Fruit fly (Drosophila melanogaster) whole organism, embryonic: ENCODE results near the gene SP555.

Source experiments
- Asciz ChIP-seq: fragments of 200-800 bp; sonication (Bioruptor generic); optimal IDR thresholded peaks from 2 replicates; lab custom pipeline; 2017; ENCODE audit warnings: missing biosample characterization, mild to moderate bottlenecking, missing genetic modification characterization, missing genetic modification reagents
- BEAF-32 ChIP-seq: fragments of 200-800 bp; sonication (Bioruptor generic); optimal IDR thresholded peaks from 3 replicates; lab custom pipeline; 2017; ENCODE audit warnings: missing biosample characterization, missing genetic modification characterization, mild to moderate bottlenecking, moderate library complexity, missing genetic modification reagents
- C15 ChIP-seq: fragments of 200-800 bp; sonication (Bioruptor generic); IDR thresholded peaks from 3 replicates; pipeline ENCODE4 v1.3.6; 2022; ENCODE audit warnings: missing biosample characterization, missing genetic modification characterization
- CG10462 ChIP-seq: fragments of 200-800 bp; sonication (Bioruptor generic); optimal IDR thresholded peaks from 2 replicates; lab custom pipeline; 2016; ENCODE audit warnings: missing biosample characterization, missing genetic modification characterization
- CG15696 ChIP-seq: fragments of 200-800 bp; sonication (Bioruptor generic); optimal IDR thresholded peaks from 2 replicates; lab custom pipeline; 2019; ENCODE audit warnings: missing biosample characterization, mild to moderate bottlenecking, missing genetic modification characterization, moderate library complexity
- CG16813 ChIP-seq: fragments of 200-800 bp; sonication (Bioruptor generic); IDR thresholded peaks from 3 replicates; pipeline ENCODE4 v1.3.6; 2022; ENCODE audit warnings: missing biosample characterization, missing genetic modification characterization; ENCODE audit not compliant: partially characterized antibody
- CG3163 ChIP-seq: fragments of 200-800 bp; sonication (Bioruptor generic); optimal IDR thresholded peaks from 3 replicates; lab custom pipeline; 2016; ENCODE audit warnings: missing biosample characterization, missing genetic modification characterization
- CG3281 ChIP-seq: fragments of 200-800 bp; sonication (Bioruptor generic); optimal IDR thresholded peaks from 3 replicates; lab custom pipeline; 2017; ENCODE audit warnings: missing biosample characterization, mild to moderate bottlenecking, missing genetic modification characterization
- CG34224 ChIP-seq: fragments of 200-800 bp; sonication (Bioruptor generic); IDR thresholded peaks from 3 replicates; pipeline ENCODE4 v1.3.6; 2022; ENCODE audit warnings: missing biosample characterization, missing genetic modification characterization; ENCODE audit not compliant: partially characterized antibody
- CG34422 ChIP-seq: fragments of 200-800 bp; sonication (Bioruptor generic); IDR thresholded peaks from 3 replicates; pipeline ENCODE4 v1.3.6; 2022; ENCODE audit warnings: missing biosample characterization, missing genetic modification characterization
- CG6791 ChIP-seq: fragments of 200-800 bp; sonication (Bioruptor generic); IDR thresholded peaks from 3 replicates; pipeline ENCODE4 v1.3.6; 2022; ENCODE audit warnings: missing biosample characterization, missing genetic modification characterization; ENCODE audit not compliant: partially characterized antibody
- CG8281 ChIP-seq: fragments of 200-800 bp; sonication (Bioruptor generic); optimal IDR thresholded peaks from 2 replicates; lab custom pipeline; 2018; ENCODE audit warnings: missing biosample characterization, mild to moderate bottlenecking, missing genetic modification characterization, moderate library complexity
- CG8290 ChIP-seq, 3 experiments: fragments of 200-800 bp; sonication (Bioruptor generic); optimal IDR thresholded peaks; 2 replicates each; lab custom pipeline; 2016 to 2019; ENCODE audit warnings: missing biosample characterization in 3 of 3, missing genetic modification characterization in 3 of 3, mild to moderate bottlenecking in 2 of 3, moderate library complexity in 1 of 3
- CG8765 ChIP-seq: fragments of 200-800 bp; sonication (Bioruptor generic); IDR thresholded peaks from 2 replicates; pipeline ENCODE4 v1.3.6; 2022; ENCODE audit warnings: missing biosample characterization, missing genetic modification characterization
- CG8944 ChIP-seq: fragments of 200-800 bp; sonication (Bioruptor generic); optimal IDR thresholded peaks from 3 replicates; lab custom pipeline; 2016; ENCODE audit warnings: missing biosample characterization, missing genetic modification characterization
- CG9817 ChIP-seq: fragments of 200-800 bp; sonication (Bioruptor generic); optimal IDR thresholded peaks from 2 replicates; lab custom pipeline; 2018; ENCODE audit warnings: missing biosample characterization, mild to moderate bottlenecking, missing genetic modification characterization, moderate library complexity
- Dll ChIP-seq: fragments of 200-800 bp; sonication (Bioruptor generic); IDR thresholded peaks from 4 replicates; pipeline ENCODE4 v1.3.6; 2022; ENCODE audit warnings: missing biosample characterization, missing genetic modification characterization; ENCODE audit not compliant: partially characterized antibody
- Doc3 ChIP-seq: fragments of 200-800 bp; sonication (Bioruptor generic); IDR thresholded peaks from 3 replicates; pipeline ENCODE4 v1.3.6; 2022; ENCODE audit warnings: missing biosample characterization, missing genetic modification characterization; ENCODE audit not compliant: partially characterized antibody
- Dp ChIP-seq: fragments of 200-800 bp; sonication (Bioruptor generic); optimal IDR thresholded peaks from 2 replicates; lab custom pipeline; 2018; ENCODE audit warnings: missing biosample characterization, mild to moderate bottlenecking, missing genetic modification characterization, moderate library complexity
- E2f2 ChIP-seq: fragments of 200-800 bp; sonication (Bioruptor generic); IDR thresholded peaks from 2 replicates; pipeline ENCODE4 v1.3.6; 2022; ENCODE audit warnings: missing biosample characterization, missing genetic modification characterization
- HHEX ChIP-seq: fragments of 200-800 bp; sonication (Bioruptor generic); optimal IDR thresholded peaks from 3 replicates; lab custom pipeline; 2017; ENCODE audit warnings: missing biosample characterization, mild to moderate bottlenecking, missing genetic modification characterization, missing genetic modification reagents
- MBD-R2 ChIP-seq: fragments of 200-800 bp; sonication (Bioruptor generic); IDR thresholded peaks from 2 replicates; pipeline ENCODE4 v1.3.6; 2022; ENCODE audit warnings: missing biosample characterization, missing genetic modification characterization
- Med ChIP-seq: fragments of 200-800 bp; sonication (Bioruptor generic); peaks from one replicate; lab custom pipeline; 2016; ENCODE audit warnings: missing biosample characterization, missing genetic modification characterization, mild to moderate bottlenecking, inconsistent platforms, moderate library complexity
- Scr ChIP-seq: fragments of 200-800 bp; sonication (Bioruptor generic); IDR thresholded peaks from 2 replicates; pipeline ENCODE4 v1.3.6; 2022; ENCODE audit warnings: missing biosample characterization, missing genetic modification characterization; ENCODE audit not compliant: partially characterized antibody
- Sox100B ChIP-seq: fragments of 200-800 bp; sonication (Bioruptor generic); optimal IDR thresholded peaks from 3 replicates; lab custom pipeline; 2018; ENCODE audit warnings: missing biosample characterization, mild to moderate bottlenecking, missing genetic modification characterization
- Trl ChIP-seq, 3 experiments: fragments of >200 bp in 2 of 3; fragments of 200-800 bp in 1 of 3; sonication (Bioruptor generic) in 1 of 3; optimal IDR thresholded peaks; 2 replicates in 1 of 3; 3 replicates in 2 of 3; lab custom pipeline; 2016 to 2017; ENCODE audit warnings: missing biosample characterization in 1 of 3, missing genetic modification characterization in 1 of 3
- amos ChIP-seq: fragments of 200-800 bp; sonication (Bioruptor generic); IDR thresholded peaks from 2 replicates; pipeline ENCODE4 v1.3.6; 2022; ENCODE audit warnings: missing biosample characterization, missing genetic modification characterization; ENCODE audit not compliant: partially characterized antibody
- bbx ChIP-seq: fragments of 200-800 bp; sonication (Bioruptor generic); IDR thresholded peaks from 2 replicates; pipeline ENCODE4 v1.3.6; 2022; ENCODE audit warnings: missing biosample characterization, missing genetic modification characterization; ENCODE audit not compliant: partially characterized antibody
- corto ChIP-seq: fragments of 200-800 bp; sonication (Bioruptor generic); optimal IDR thresholded peaks from 2 replicates; lab custom pipeline; 2016; ENCODE audit warnings: missing biosample characterization, mild to moderate bottlenecking, missing genetic modification characterization, moderate library complexity
- crp ChIP-seq, 2 experiments: fragments of 200-800 bp; sonication (Bioruptor generic); optimal IDR thresholded peaks; 2 replicates in 1 of 2; 3 replicates in 1 of 2; lab custom pipeline; 2017; ENCODE audit warnings: missing biosample characterization in 2 of 2, missing genetic modification characterization in 2 of 2, mild to moderate bottlenecking in 1 of 2, moderate library complexity in 1 of 2
- da ChIP-seq: fragments of 200-800 bp; sonication (Bioruptor generic); optimal IDR thresholded peaks from 2 replicates; lab custom pipeline; 2016; ENCODE audit warnings: missing biosample characterization, missing genetic modification characterization
- exex ChIP-seq: fragments of 200-800 bp; sonication (Bioruptor generic); optimal IDR thresholded peaks from 4 replicates; lab custom pipeline; 2018; ENCODE audit warnings: missing biosample characterization, mild to moderate bottlenecking, missing genetic modification characterization, moderate library complexity
- gfzf ChIP-seq: fragments of 200-800 bp; sonication (Bioruptor generic); optimal IDR thresholded peaks from 2 replicates; lab custom pipeline; 2016; ENCODE audit warnings: missing biosample characterization, mild to moderate bottlenecking, missing genetic modification characterization, moderate library complexity
- gro ChIP-seq: fragments of 200-800 bp; sonication (Bioruptor generic); optimal IDR thresholded peaks from 2 replicates; lab custom pipeline; 2016; ENCODE audit warnings: missing biosample characterization, missing genetic modification characterization
- inv ChIP-seq: fragments of 200-800 bp; sonication (Bioruptor generic); IDR thresholded peaks from 2 replicates; pipeline ENCODE4 v1.3.6; 2022; ENCODE audit warnings: missing biosample characterization, missing genetic modification characterization; ENCODE audit not compliant: partially characterized antibody
- knrl ChIP-seq: fragments of 200-800 bp; sonication (Bioruptor generic); IDR thresholded peaks from 3 replicates; pipeline ENCODE4 v1.3.6; 2022; ENCODE audit warnings: missing biosample characterization, missing genetic modification characterization; ENCODE audit not compliant: partially characterized antibody
- mld ChIP-seq: fragments of 200-800 bp; sonication (Bioruptor generic); IDR thresholded peaks from 3 replicates; pipeline ENCODE4 v1.3.6; 2022; ENCODE audit warnings: missing biosample characterization, missing genetic modification characterization; ENCODE audit not compliant: partially characterized antibody
- nau ChIP-seq: fragments of 200-800 bp; sonication (Bioruptor generic); optimal IDR thresholded peaks from 3 replicates; lab custom pipeline; 2017; ENCODE audit warnings: missing biosample characterization, mild to moderate bottlenecking, missing genetic modification characterization, missing genetic modification reagents
- phol ChIP-seq: fragments of 200-800 bp; sonication (Bioruptor generic); optimal IDR thresholded peaks from 3 replicates; lab custom pipeline; 2018; ENCODE audit warnings: missing biosample characterization, mild to moderate bottlenecking, missing genetic modification characterization, moderate library complexity
- row ChIP-seq: fragments of 200-800 bp; sonication (Bioruptor generic); IDR thresholded peaks from 3 replicates; pipeline ENCODE4 v1.3.6; 2022; ENCODE audit warnings: missing biosample characterization, missing genetic modification characterization
- vnd ChIP-seq: fragments of 200-800 bp; sonication (Bioruptor generic); IDR thresholded peaks from 3 replicates; pipeline ENCODE4 v1.3.6; 2022; ENCODE audit warnings: missing biosample characterization, missing genetic modification characterization; ENCODE audit not compliant: partially characterized antibody
- zfh1 ChIP-seq: fragments of 200-800 bp; sonication (Bioruptor generic); IDR thresholded peaks from 3 replicates; pipeline ENCODE4 v1.3.6; 2022; ENCODE audit warnings: missing biosample characterization, missing genetic modification characterization

The SP555 gene

DNA sequence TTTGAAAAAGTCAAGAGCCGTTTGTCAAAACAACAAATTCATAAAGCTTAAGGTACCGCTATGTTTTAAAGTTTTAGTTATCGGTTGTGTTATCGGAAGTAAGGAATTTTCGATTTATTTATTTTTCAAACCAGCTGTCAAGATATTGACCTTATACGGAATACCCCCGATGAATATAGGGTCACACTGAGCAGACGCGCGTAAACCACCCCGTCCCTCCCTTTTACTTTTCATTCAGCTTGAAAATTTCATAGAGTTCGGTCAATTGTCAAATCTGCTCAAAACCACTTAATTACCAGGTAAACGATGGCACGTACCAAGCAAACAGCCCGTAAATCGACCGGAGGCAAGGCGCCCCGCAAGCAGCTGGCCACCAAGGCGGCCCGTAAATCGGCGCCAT is 17.4 kb downstream of the SP555 start, which contains the start of the genes CG14036 and His3.3A (continued):
- TF ChIP-seq amos (GFP tag; lab: Robert Waterston, UW) = peak; percentile 64; the same call in 1 of the 2 replicates
- TF ChIP-seq C15 (GFP tag; lab: Robert Waterston, UW) = no peak
- no peak for TF ChIP-seq CG8944
- TF ChIP-seq gro (GFP tag; lab: Kevin White, UChicago) = no peak
- peak; percentile 59 for TF ChIP-seq BEAF-32 (GFP tag; lab: Kevin White, UChicago)
- TF ChIP-seq CG8281 (tag; lab: Kevin White, UChicago) = no peak
- no peak for TF ChIP-seq nau (GFP tag; lab: Kevin White, UChicago)
- peak; percentile 56; the same call in 1 of the 4 replicates for TF ChIP-seq Dll (GFP tag; lab: Robert Waterston, UW)
- TF ChIP-seq CG6791 (GFP tag; lab: Robert Waterston, UW) = peak; percentile 70; the same call in 2 of the 3 replicates
- no peak for TF ChIP-seq corto (GFP tag; lab: Kevin White, UChicago)
- TF ChIP-seq CG10462 (GFP tag; lab: Kevin White, UChicago) = no peak
- TF ChIP-seq CG8290 (GFP tag; optimal IDR thresholded peaks at IDR 0.05; lab: Kevin White, UChicago) = no peak
- peak in 1 of 2 experiments; percentile 75 for TF ChIP-seq CG8290 (tag; optimal IDR thresholded peaks at IDR 0.05; lab: Kevin White, UChicago)
- no peak for TF ChIP-seq exex (tag; lab: Kevin White, UChicago)
- peak in 1 of 2 experiments; percentile 77 for TF ChIP-seq crp (GFP tag; optimal IDR thresholded peaks at IDR 0.05; lab: Kevin White, UChicago)
- peak; percentile 69 for TF ChIP-seq CG16813 (GFP tag; lab: Robert Waterston, UW)
- TF ChIP-seq HHEX (GFP tag; lab: Kevin White, UChicago) = peak; percentile 24
- no peak for TF ChIP-seq CG3163 (GFP tag; lab: Kevin White, UChicago)
- peak; percentile 56 for TF ChIP-seq CG3281 (GFP tag; lab: Kevin White, UChicago)

DNA sequence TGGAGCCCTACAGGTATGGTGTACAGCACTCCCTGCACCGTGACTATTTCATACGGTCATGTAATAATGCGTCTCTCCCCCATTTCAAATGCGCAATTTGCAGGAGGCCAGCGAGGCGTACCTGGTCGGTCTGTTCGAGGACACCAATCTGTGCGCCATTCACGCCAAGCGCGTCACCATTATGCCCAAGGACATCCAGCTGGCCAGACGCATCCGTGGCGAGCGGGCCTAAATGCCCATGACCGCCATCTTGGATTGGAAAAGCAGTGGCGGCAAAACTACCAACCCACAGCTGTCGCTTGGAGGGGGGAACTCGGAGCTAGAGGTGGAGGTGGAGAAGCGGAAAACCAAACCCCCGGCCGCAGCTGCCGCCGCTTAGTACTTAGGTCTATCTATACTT is 18.0 kb downstream of the SP555 start:
- TF ChIP-seq Med (GFP tag; lab: Kevin White, UChicago) = peak; percentile 61
- TF ChIP-seq CG9817 = no peak
- peak; percentile 96 for TF ChIP-seq phol (tag; lab: Kevin White, UChicago)
- TF ChIP-seq, all 482 proteins: peak for 2

DNA sequence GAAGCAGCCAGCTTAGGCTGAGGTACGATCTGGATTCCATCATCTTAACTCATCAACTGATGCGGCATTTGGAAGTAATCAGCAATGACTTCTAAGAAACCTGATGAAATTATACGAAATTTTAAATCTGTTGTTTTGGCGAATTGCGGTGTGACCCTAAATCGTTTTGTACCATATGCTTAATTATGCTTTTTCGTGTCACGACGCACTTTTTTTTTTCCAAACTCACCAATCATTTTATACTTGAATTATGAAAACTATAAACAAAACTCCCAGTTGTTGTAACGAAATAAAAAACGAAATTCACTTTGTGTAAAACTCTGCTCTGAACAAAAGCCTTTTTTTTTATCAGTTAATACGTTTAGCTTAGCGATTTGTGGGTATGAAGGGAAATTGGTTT is 20.6 kb downstream of the SP555 start, which contains the start of gene Nepl3:
Gene Nepl3 (minus strand): TSS at position 155 of the 400 bp plus-strand sequence.
- TF ChIP-seq amos (GFP tag; lab: Robert Waterston, UW) = peak; percentile 51; the same call in 1 of the 2 replicates
- no peak for TF ChIP-seq da
- peak; percentile 65 for TF ChIP-seq gfzf (GFP tag; lab: Kevin White, UChicago)
- peak; percentile 44; the same call in 1 of the 3 replicates for TF ChIP-seq vnd (GFP tag; lab: Robert Waterston, UW)
- no peak for TF ChIP-seq CG34422
- TF ChIP-seq mld = no peak
- peak; percentile 53 for TF ChIP-seq MBD-R2 (GFP tag; lab: Robert Waterston, UW)
- peak; percentile 22; the same call in 1 of the 3 replicates for TF ChIP-seq knrl (GFP tag; lab: Robert Waterston, UW)
- TF ChIP-seq Trl (optimal IDR thresholded peaks at IDR 0.05; lab: Kevin White, UChicago) = no peak
- no peak for TF ChIP-seq Trl (GFP tag; optimal IDR thresholded peaks at IDR 0.05; lab: Kevin White, UChicago)
- no peak for TF ChIP-seq Sox100B (GFP tag; lab: Kevin White, UChicago)
- TF ChIP-seq CG8765 (GFP tag; lab: Robert Waterston, UW) = no peak
- TF ChIP-seq Scr (GFP tag; lab: Robert Waterston, UW) = peak; percentile 69
- peak; percentile 56; the same call in 1 of the 2 replicates for TF ChIP-seq E2f2 (GFP tag; lab: Robert Waterston, UW)
- TF ChIP-seq bbx = peak; percentile 28; the same call in 1 of the 2 replicates
- TF ChIP-seq CG34224 (GFP tag; lab: Robert Waterston, UW) = peak; percentile 63
- TF ChIP-seq inv (GFP tag; lab: Robert Waterston, UW) = peak; percentile 23; the same call in 1 of the 2 replicates
- TF ChIP-seq CG15696 (tag; lab: Kevin White, UChicago) = no peak
- no peak for TF ChIP-seq zfh1
- peak; percentile 37; the same call in 2 of the 3 replicates for TF ChIP-seq row (GFP tag; lab: Robert Waterston, UW)
- TF ChIP-seq Asciz (GFP tag; lab: Kevin White, UChicago) = no peak
- TF ChIP-seq Dp (GFP tag; lab: Kevin White, UChicago) = peak; percentile 41
- TF ChIP-seq CG3281 (GFP tag; lab: Kevin White, UChicago) = no peak
- TF ChIP-seq Doc3 (GFP tag; lab: Robert Waterston, UW) = peak; percentile 65
- peak; percentile 69 for TF ChIP-seq Dll (GFP tag; lab: Robert Waterston, UW)
- peak; percentile 65 for TF ChIP-seq BEAF-32 (GFP tag; lab: Kevin White, UChicago)
